Worm (Caenorhabditis elegans) whole organism, L2 larva: ENCODE measurements around the gene taf-12.

Experiments used
- C34F6.9 ChIP-seq: fragments of 150-350 bp; optimal IDR thresholded peaks from 2 replicates; lab custom pipeline; 2014; ENCODE audit warnings: missing biosample characterization, missing genetic modification characterization
- Y55F3AM.14 ChIP-seq: fragments of 200-800 bp; sonication (Bioruptor generic); optimal IDR thresholded peaks from 2 replicates; lab custom pipeline; 2018; ENCODE audit warnings: mild to moderate bottlenecking, missing genetic modification characterization, missing compliant biosample characterization
- ZK546.5 ChIP-seq: sonication (generic microtip); optimal IDR thresholded peaks from 2 replicates; lab custom pipeline; 2017; ENCODE audit warnings: missing biosample characterization, missing genetic modification characterization
- alr-1 ChIP-seq: fragments of 150-350 bp; optimal IDR thresholded peaks from 2 replicates; lab custom pipeline; 2014; ENCODE audit warnings: missing biosample characterization, missing genetic modification characterization
- aly-2 ChIP-seq: fragments of 150-350 bp; optimal IDR thresholded peaks from 2 replicates; lab custom pipeline; 2014; ENCODE audit warnings: missing biosample characterization, missing genetic modification characterization
- blmp-1 ChIP-seq: sonication (generic microtip); optimal IDR thresholded peaks from 2 replicates; lab custom pipeline; 2017; ENCODE audit warnings: missing genetic modification characterization, mild to moderate bottlenecking, missing compliant biosample characterization, antibody characterized with exemption, moderate library complexity; ENCODE audit not compliant: insufficient read depth
- ceh-16 ChIP-seq: fragments of 150-350 bp; optimal IDR thresholded peaks from 2 replicates; lab custom pipeline; 2014; ENCODE audit warnings: missing biosample characterization, missing genetic modification characterization
- crh-2 ChIP-seq: sonication (generic microtip); optimal IDR thresholded peaks from 2 replicates; lab custom pipeline; 2017; ENCODE audit warnings: missing biosample characterization, missing genetic modification characterization
- elt-1 ChIP-seq: fragments of 150-350 bp; optimal IDR thresholded peaks from 2 replicates; lab custom pipeline; 2014; ENCODE audit warnings: missing biosample characterization, missing genetic modification characterization
- fos-1 ChIP-seq: fragments of 150-350 bp; optimal IDR thresholded peaks from 2 replicates; lab custom pipeline; 2014; ENCODE audit warnings: missing biosample characterization, missing genetic modification characterization
- gmeb-1 ChIP-seq: fragments of 150-350 bp; optimal IDR thresholded peaks from 2 replicates; lab custom pipeline; 2014; ENCODE audit warnings: missing biosample characterization, missing genetic modification characterization
- lin-11 ChIP-seq: fragments of 150-350 bp; sonication (generic microtip); optimal IDR thresholded peaks from 2 replicates; lab custom pipeline; 2014; ENCODE audit warnings: missing biosample characterization, missing genetic modification characterization, inconsistent platforms, mixed read lengths
- lin-13 ChIP-seq: fragments of 150-350 bp; optimal IDR thresholded peaks from 2 replicates; lab custom pipeline; 2014; ENCODE audit warnings: missing biosample characterization, missing genetic modification reagents, missing genetic modification characterization
- lsy-2 ChIP-seq, 2 experiments: fragments of 150-350 bp in 1 of 2; sonication (generic microtip) in 1 of 2; optimal IDR thresholded peaks; 2 replicates each; lab custom pipeline; 2014 to 2017; ENCODE audit warnings: missing biosample characterization in 2 of 2, missing genetic modification characterization in 2 of 2
- mab-5 ChIP-seq: fragments of 150-350 bp; optimal IDR thresholded peaks from 2 replicates; lab custom pipeline; 2014; ENCODE audit warnings: missing biosample characterization, missing genetic modification characterization
- mbf-1 ChIP-seq: sonication (generic microtip); optimal IDR thresholded peaks from 2 replicates; lab custom pipeline; 2017; ENCODE audit warnings: missing biosample characterization, missing genetic modification characterization
- mdl-1 ChIP-seq, 2 experiments: fragments of 150-350 bp in 1 of 2; sonication (generic microtip) in 1 of 2; optimal IDR thresholded peaks; 2 replicates each; lab custom pipeline; 2017; ENCODE audit warnings: missing biosample characterization in 2 of 2, missing genetic modification characterization in 2 of 2
- nhr-10 ChIP-seq: sonication (generic microtip); optimal IDR thresholded peaks from 2 replicates; lab custom pipeline; 2017; ENCODE audit warnings: missing biosample characterization, missing genetic modification characterization
- nhr-11 ChIP-seq: fragments of 150-350 bp; optimal IDR thresholded peaks from 2 replicates; lab custom pipeline; 2014; ENCODE audit warnings: missing biosample characterization, missing genetic modification characterization
- nhr-12 ChIP-seq: fragments of 150-350 bp; optimal IDR thresholded peaks from 2 replicates; lab custom pipeline; 2014; ENCODE audit warnings: missing biosample characterization, missing genetic modification characterization
- nhr-129 ChIP-seq: fragments of 150-350 bp; optimal IDR thresholded peaks from 2 replicates; lab custom pipeline; 2014; ENCODE audit warnings: missing biosample characterization, missing genetic modification characterization
- nhr-21 ChIP-seq: fragments of 150-350 bp; optimal IDR thresholded peaks from 2 replicates; lab custom pipeline; 2014; ENCODE audit warnings: missing biosample characterization, missing genetic modification characterization
- nhr-237 ChIP-seq: fragments of 150-350 bp; optimal IDR thresholded peaks from 2 replicates; lab custom pipeline; 2014; ENCODE audit warnings: missing biosample characterization, missing genetic modification characterization
- nhr-25 ChIP-seq: fragments of 150-350 bp; sonication (generic microtip); optimal IDR thresholded peaks from 3 replicates; lab custom pipeline; 2014; ENCODE audit warnings: missing biosample characterization, missing genetic modification characterization
- peb-1 ChIP-seq: fragments of 150-350 bp; optimal IDR thresholded peaks from 2 replicates; lab custom pipeline; 2014; ENCODE audit warnings: missing biosample characterization, missing genetic modification characterization
- sem-4 ChIP-seq: fragments of 150-350 bp; optimal IDR thresholded peaks from 2 replicates; lab custom pipeline; 2014; ENCODE audit warnings: missing biosample characterization, missing genetic modification reagents, missing genetic modification characterization
- skn-1 ChIP-seq: sonication (generic microtip); optimal IDR thresholded peaks from 2 replicates; lab custom pipeline; 2017; ENCODE audit warnings: missing biosample characterization, missing genetic modification characterization
- snpc-4 ChIP-seq: fragments of 150-350 bp; optimal IDR thresholded peaks from 2 replicates; lab custom pipeline; 2014; ENCODE audit warnings: missing biosample characterization, missing genetic modification characterization
- unc-39 ChIP-seq: fragments of 150-350 bp; optimal IDR thresholded peaks from 2 replicates; lab custom pipeline; 2014; ENCODE audit warnings: missing biosample characterization, missing genetic modification characterization
- unc-55 ChIP-seq: fragments of 150-350 bp; sonication (generic microtip); optimal IDR thresholded peaks from 3 replicates; lab custom pipeline; 2014; ENCODE audit warnings: missing biosample characterization, missing genetic modification reagents, missing genetic modification characterization
- unc-62 ChIP-seq: fragments of 150-350 bp; optimal IDR thresholded peaks from 2 replicates; lab custom pipeline; 2014; ENCODE audit warnings: missing biosample characterization, missing genetic modification reagents, missing genetic modification characterization
- ztf-1 ChIP-seq: fragments of 200-800 bp; sonication (Bioruptor generic); conservative IDR thresholded peaks from 2 replicates; pipeline ENCODE4 v1.3.6; 2022; ENCODE audit warnings: missing genetic modification characterization, missing compliant biosample characterization
- ztf-11 ChIP-seq: sonication (generic microtip); optimal IDR thresholded peaks from 2 replicates; lab custom pipeline; 2017; ENCODE audit warnings: missing biosample characterization, missing genetic modification characterization
- ztf-4 ChIP-seq: fragments of 150-350 bp; optimal IDR thresholded peaks from 2 replicates; lab custom pipeline; 2014; ENCODE audit warnings: missing biosample characterization, missing genetic modification characterization

The taf-12 gene

DNA sequence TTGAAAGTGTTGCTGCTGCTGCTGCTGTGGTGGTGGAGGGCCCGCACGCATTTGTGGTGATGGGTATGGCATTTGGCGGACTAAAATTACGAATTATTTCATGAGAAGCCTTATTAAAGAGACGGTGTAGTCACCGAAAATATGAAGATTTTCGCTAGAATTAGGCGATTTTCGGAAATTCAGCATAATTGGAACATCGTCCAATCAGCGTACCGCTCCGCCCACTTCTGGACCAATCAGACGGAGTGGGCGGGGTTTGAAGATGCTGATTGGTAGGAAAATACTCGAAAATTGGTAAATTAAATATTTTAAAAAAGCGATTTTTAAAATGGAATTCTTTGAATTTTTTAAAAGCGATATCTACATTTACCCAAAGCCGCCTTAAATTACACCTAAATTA lies 3.0 kb downstream of the taf-12 start:
- TF ChIP-seq ztf-11: no peak
- TF ChIP-seq nhr-25 (tag; lab: Kevin White, UChicago): no peak
- no peak for TF ChIP-seq peb-1
- no peak for TF ChIP-seq nhr-12 (tag; lab: Kevin White, UChicago)
- no peak for TF ChIP-seq snpc-4 (tag; lab: Kevin White, UChicago)
- no peak for TF ChIP-seq nhr-129 (tag; lab: Kevin White, UChicago)
- no peak for TF ChIP-seq sem-4
- no peak for TF ChIP-seq nhr-10
- TF ChIP-seq unc-55: no peak
- TF ChIP-seq mdl-1 (tag; optimal IDR thresholded peaks at IDR 0.05; lab: Kevin White, UChicago): no peak
- TF ChIP-seq, all 48 proteins: peak for 0

DNA sequence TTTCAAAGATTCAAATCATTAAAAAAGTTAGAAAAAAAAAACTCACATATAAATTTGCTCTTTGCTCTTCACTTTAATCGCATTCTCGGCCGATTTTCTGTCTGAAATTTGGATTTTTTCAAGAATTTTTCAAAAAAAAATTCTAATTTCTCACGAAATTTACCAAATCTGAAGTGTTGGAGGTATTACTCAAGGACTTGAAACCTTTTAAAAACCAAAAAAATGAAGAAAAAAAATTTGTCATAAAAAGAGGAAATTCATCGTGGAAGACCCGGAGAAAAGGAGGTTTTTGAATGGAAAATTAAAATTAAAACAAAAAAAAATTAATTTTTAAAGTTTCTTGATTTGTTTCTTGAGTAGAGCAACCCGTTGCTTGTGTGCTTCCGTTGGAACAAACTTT lies 6.9 kb downstream of the taf-12 start, which contains the start of gene Y56A3A.2:
Gene Y56A3A.2 (minus strand): TSS at position 101 of the 400 bp plus-strand sequence.
- TF ChIP-seq nhr-12 (tag; lab: Kevin White, UChicago) (no peak), ceh-16 (tag; lab: Kevin White, UChicago) (no peak), ztf-4 (tag; lab: Kevin White, UChicago) (no peak), nhr-10 (no peak), lin-13 (GFP tag; lab: Kevin White, UChicago) (no peak), crh-2 (tag; lab: Kevin White, UChicago) (no peak), sem-4 (no peak), lin-11 (tag; lab: Kevin White, UChicago) (no peak), fos-1 (tag; lab: Kevin White, UChicago) (no peak), elt-1 (tag; lab: Kevin White, UChicago) (no peak), lsy-2 (tag; optimal IDR thresholded peaks at IDR 0.05; lab: Kevin White, UChicago) (no peak), nhr-11 (tag; lab: Kevin White, UChicago) (no peak), nhr-237 (tag; lab: Kevin White, UChicago) (no peak), unc-62 (GFP tag; lab: Kevin White, UChicago) (no peak), C34F6.9 (tag; lab: Kevin White, UChicago) (no peak), aly-2 (tag; lab: Kevin White, UChicago) (no peak), mdl-1 (tag; optimal IDR thresholded peaks at IDR 0.05; lab: Kevin White, UChicago) (no peak)

DNA sequence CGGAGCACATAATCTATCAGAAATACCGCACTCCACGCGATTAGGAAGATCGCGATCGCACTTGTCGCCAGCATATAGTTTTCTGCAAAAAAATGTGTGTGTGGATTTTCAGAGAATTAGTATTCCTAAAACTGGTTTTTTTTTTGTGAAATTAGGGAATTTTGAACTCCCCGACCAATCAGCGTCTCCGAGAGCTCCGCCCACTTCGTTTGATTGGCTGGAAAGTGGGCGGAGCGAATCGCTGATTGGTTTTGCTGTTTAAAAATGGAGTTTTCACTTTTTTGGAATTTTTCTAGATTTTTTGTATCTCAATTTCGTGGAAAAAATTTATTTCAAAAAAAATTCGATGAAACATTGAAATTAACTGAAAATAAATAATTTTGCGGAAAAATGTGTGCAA lies 8.0 kb downstream of the taf-12 start:
- TF ChIP-seq nhr-25 (tag; lab: Kevin White, UChicago): no peak

DNA sequence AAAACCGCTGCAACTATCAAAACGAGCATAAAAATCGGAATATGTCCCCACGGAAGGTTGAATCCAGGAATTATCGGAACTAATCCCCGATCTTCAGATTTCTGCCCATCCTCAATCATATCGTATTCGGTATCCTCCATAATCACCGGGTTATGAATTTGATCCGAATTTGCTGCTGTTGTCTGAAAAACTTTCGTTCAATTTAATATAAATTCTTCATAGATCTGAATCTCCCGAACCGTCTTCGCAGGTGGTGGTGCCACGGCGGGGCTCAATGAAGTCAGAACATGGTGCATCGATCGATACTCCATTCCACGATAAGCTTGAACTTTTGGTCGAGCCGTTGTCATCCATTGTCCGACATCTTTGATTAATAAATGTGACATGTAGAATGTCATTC lies 12.2 kb downstream of the taf-12 start:
- TF ChIP-seq skn-1 (no peak), peb-1 (no peak)
- TF ChIP-seq, all 48 proteins: peak for 0

DNA sequence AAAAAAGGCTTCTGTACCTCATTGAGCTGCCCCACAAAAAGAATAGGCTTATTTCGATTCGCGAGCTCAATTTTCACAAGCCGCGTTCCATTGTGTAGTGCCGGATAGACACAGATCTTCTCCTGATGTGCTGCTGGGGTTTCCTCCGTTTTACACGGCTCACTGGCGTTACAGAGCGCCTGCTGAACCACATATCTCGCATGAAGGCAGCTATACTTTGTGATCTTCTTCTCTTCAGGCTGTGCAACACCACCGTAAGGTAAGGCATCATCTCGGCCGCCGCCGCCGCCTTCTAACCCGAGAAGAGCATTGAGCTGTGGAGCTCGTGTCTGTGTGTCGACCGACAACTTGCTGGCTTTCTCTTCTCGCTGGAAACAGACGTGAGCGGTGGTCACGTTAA lies 15.5 kb downstream of the taf-12 start:
- TF ChIP-seq unc-39 (no peak), nhr-10 (no peak), fos-1 (tag; lab: Kevin White, UChicago) (no peak)

DNA sequence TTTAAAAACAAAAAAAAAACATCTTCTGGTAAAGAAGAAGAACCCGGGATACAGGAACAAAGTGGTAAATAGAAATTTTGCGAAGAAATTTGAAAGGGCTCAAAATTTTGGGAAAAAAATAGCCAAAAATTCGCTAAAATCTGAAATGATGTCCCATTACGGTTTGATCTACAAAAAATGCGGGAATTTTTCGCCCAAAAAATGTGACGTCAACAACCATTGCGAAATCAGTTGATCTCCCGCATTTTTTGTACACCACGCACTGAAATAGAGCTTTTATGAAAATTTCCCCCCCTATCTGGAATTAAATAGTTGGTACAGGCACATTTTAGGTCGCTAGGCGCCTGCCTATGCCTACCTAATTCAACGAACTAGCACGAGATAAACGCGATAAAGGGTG lies 19.5 kb downstream of the taf-12 start:
- TF ChIP-seq nhr-11 (tag; lab: Kevin White, UChicago) (no peak), mbf-1 (tag; lab: Kevin White, UChicago) (no peak), ZK546.5 (no peak), mdl-1 (tag; optimal IDR thresholded peaks at IDR 0.05; lab: Kevin White, UChicago) (no peak), nhr-21 (tag; lab: Kevin White, UChicago) (no peak), aly-2 (tag; lab: Kevin White, UChicago) (no peak), mab-5 (no peak), C34F6.9 (tag; lab: Kevin White, UChicago) (no peak), nhr-237 (tag; lab: Kevin White, UChicago) (no peak)

DNA sequence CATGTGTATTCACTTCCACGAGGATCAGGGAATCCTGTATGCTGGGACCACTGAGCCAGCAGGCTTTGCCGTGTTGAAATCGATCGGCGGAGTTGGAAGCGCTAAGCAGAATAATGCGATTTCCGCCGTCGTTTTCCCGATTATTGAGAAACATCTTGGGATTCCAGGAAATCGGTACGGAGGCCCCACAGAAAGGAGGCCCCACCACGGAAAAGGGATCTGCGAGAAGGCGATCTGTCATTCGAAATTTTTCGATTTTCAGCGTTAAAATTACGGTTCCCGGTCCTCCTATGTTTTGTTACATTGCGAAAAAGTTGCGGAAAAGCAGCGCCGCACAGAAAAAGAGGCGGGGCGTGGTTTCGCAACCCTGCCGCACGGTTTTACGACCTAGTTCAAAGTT lies 20.8 kb downstream of the taf-12 start:
- TF ChIP-seq C34F6.9 (tag; lab: Kevin White, UChicago): no peak
- TF ChIP-seq alr-1 (tag; lab: Kevin White, UChicago): no peak
- TF ChIP-seq nhr-12 (tag; lab: Kevin White, UChicago): no peak
- no peak for TF ChIP-seq nhr-10
- TF ChIP-seq gmeb-1 (tag; lab: Kevin White, UChicago): no peak
- TF ChIP-seq mdl-1 (tag; optimal IDR thresholded peaks at IDR 0.05; lab: Kevin White, UChicago): no peak
- no peak for TF ChIP-seq nhr-25 (tag; lab: Kevin White, UChicago)
- no peak for TF ChIP-seq Y55F3AM.14
- TF ChIP-seq blmp-1 (tag; lab: Kevin White, UChicago): no peak
- no peak for TF ChIP-seq ztf-11
- no peak for TF ChIP-seq ztf-1 (GFP tag; lab: Robert Waterston, UW)
- no peak for TF ChIP-seq unc-55
- TF ChIP-seq nhr-129 (tag; lab: Kevin White, UChicago): no peak
- TF ChIP-seq lin-13 (GFP tag; lab: Kevin White, UChicago): no peak
- TF ChIP-seq ZK546.5: no peak
- TF ChIP-seq crh-2 (tag; lab: Kevin White, UChicago): no peak
